Fruit fly (Drosophila melanogaster) whole organism, embryonic: ENCODE data around the gene siz.

ENCODE experiments used
- Awh ChIP-seq: fragments of 200-800 bp; sonication (Bioruptor generic); IDR thresholded peaks from 2 replicates; pipeline ENCODE4, ENCODE4 v1.3.6; 2022; ENCODE audit warnings: missing biosample characterization, missing genetic modification characterization
- BEAF-32 ChIP-seq: fragments of 200-800 bp; sonication (Bioruptor generic); optimal IDR thresholded peaks from 3 replicates; lab custom pipeline; 2017; ENCODE audit warnings: missing biosample characterization, missing genetic modification characterization, mild to moderate bottlenecking, moderate library complexity, missing genetic modification reagents
- C15 ChIP-seq: fragments of 200-800 bp; sonication (Bioruptor generic); IDR thresholded peaks from 3 replicates; pipeline ENCODE4 v1.3.6; 2022; ENCODE audit warnings: missing biosample characterization, missing genetic modification characterization
- CG10321 ChIP-seq: fragments of 200-800 bp; sonication (Bioruptor generic); IDR thresholded peaks from 2 replicates; pipeline ENCODE4 v1.3.6; 2022; ENCODE audit warnings: missing biosample characterization, missing genetic modification characterization
- CG13894 ChIP-seq: fragments of 200-800 bp; sonication (Bioruptor generic); optimal IDR thresholded peaks from 3 replicates; lab custom pipeline; 2018; ENCODE audit warnings: missing biosample characterization, mild to moderate bottlenecking, missing genetic modification characterization, moderate library complexity
- CG15479 ChIP-seq: fragments of 200-800 bp; sonication (Bioruptor generic); optimal IDR thresholded peaks from 3 replicates; lab custom pipeline; 2019; ENCODE audit warnings: missing biosample characterization, mild to moderate bottlenecking, missing genetic modification characterization, moderate library complexity
- CG17912 ChIP-seq: fragments of 200-800 bp; sonication (Bioruptor generic); optimal IDR thresholded peaks from 2 replicates; lab custom pipeline; 2018; ENCODE audit warnings: missing biosample characterization, mild to moderate bottlenecking, missing genetic modification characterization
- CG1832 ChIP-seq: fragments of 200-800 bp; sonication (Bioruptor generic); optimal IDR thresholded peaks from 2 replicates; lab custom pipeline; 2017; ENCODE audit warnings: missing biosample characterization, mild to moderate bottlenecking, missing genetic modification characterization, inconsistent platforms
- CG18476 ChIP-seq: fragments of 200-800 bp; sonication (Bioruptor generic); optimal IDR thresholded peaks from 2 replicates; lab custom pipeline; 2016; ENCODE audit warnings: missing biosample characterization, mild to moderate bottlenecking, missing genetic modification characterization
- CG2129 ChIP-seq: fragments of 200-800 bp; sonication (Bioruptor generic); IDR thresholded peaks from 2 replicates; pipeline ENCODE4 v1.3.6; 2022; ENCODE audit warnings: missing biosample characterization, missing genetic modification characterization; ENCODE audit not compliant: partially characterized antibody
- CG2712 ChIP-seq: fragments of 200-800 bp; optimal IDR thresholded peaks from 3 replicates; lab custom pipeline; 2019; ENCODE audit warnings: missing biosample characterization, mild to moderate bottlenecking, missing genetic modification characterization, moderate library complexity
- CG2875 ChIP-seq: fragments of 200-800 bp; sonication (Bioruptor generic); optimal IDR thresholded peaks from 2 replicates; lab custom pipeline; 2017; ENCODE audit warnings: missing biosample characterization, mild to moderate bottlenecking, missing genetic modification characterization, missing genetic modification reagents
- CG30403 ChIP-seq: fragments of 200-800 bp; sonication (Bioruptor generic); optimal IDR thresholded peaks from 3 replicates; lab custom pipeline; 2016; ENCODE audit warnings: missing biosample characterization, missing genetic modification characterization
- CG3065 ChIP-seq: fragments of 200-800 bp; sonication (Bioruptor generic); optimal IDR thresholded peaks from 2 replicates; lab custom pipeline; 2016; ENCODE audit warnings: missing biosample characterization, missing genetic modification characterization
- CG4328 ChIP-seq: fragments of 200-800 bp; sonication (Bioruptor generic); optimal IDR thresholded peaks from 3 replicates; lab custom pipeline; 2017; ENCODE audit warnings: missing biosample characterization, missing genetic modification reagents, missing genetic modification characterization
- CG4707 ChIP-seq: fragments of 200-800 bp; sonication (Bioruptor generic); optimal IDR thresholded peaks from 2 replicates; lab custom pipeline; 2018; ENCODE audit warnings: missing biosample characterization, mild to moderate bottlenecking, missing genetic modification characterization, moderate library complexity
- CG6791 ChIP-seq: fragments of 200-800 bp; sonication (Bioruptor generic); IDR thresholded peaks from 3 replicates; pipeline ENCODE4 v1.3.6; 2022; ENCODE audit warnings: missing biosample characterization, missing genetic modification characterization; ENCODE audit not compliant: partially characterized antibody
- CG7786 ChIP-seq: fragments of 200-800 bp; sonication (Bioruptor generic); optimal IDR thresholded peaks from 2 replicates; lab custom pipeline; 2016; ENCODE audit warnings: missing biosample characterization, missing genetic modification characterization
- CG7963 ChIP-seq: fragments of 200-800 bp; sonication (Bioruptor generic); IDR thresholded peaks from 3 replicates; pipeline ENCODE4 v1.3.6; 2022; ENCODE audit warnings: missing biosample characterization, missing genetic modification characterization; ENCODE audit not compliant: partially characterized antibody
- CG8290 ChIP-seq, 3 experiments: fragments of 200-800 bp; sonication (Bioruptor generic); optimal IDR thresholded peaks; 2 replicates each; lab custom pipeline; 2016 to 2019; ENCODE audit warnings: missing biosample characterization in 3 of 3, missing genetic modification characterization in 3 of 3, mild to moderate bottlenecking in 2 of 3, moderate library complexity in 1 of 3
- CG8924 ChIP-seq: fragments of 200-800 bp; optimal IDR thresholded peaks from 3 replicates; lab custom pipeline; 2019; ENCODE audit warnings: missing biosample characterization, mild to moderate bottlenecking, missing genetic modification characterization, moderate library complexity
- Dip2 ChIP-seq: fragments of 200-800 bp; sonication (Bioruptor generic); IDR thresholded peaks from 2 replicates; pipeline ENCODE4 v1.3.6; 2022; ENCODE audit warnings: missing biosample characterization, missing genetic modification characterization
- Jarid2 ChIP-seq: fragments of 200-800 bp; sonication (Bioruptor generic); optimal IDR thresholded peaks from 3 replicates; lab custom pipeline; 2017; ENCODE audit warnings: mild to moderate bottlenecking, missing biosample characterization, missing genetic modification reagents, missing genetic modification characterization
- Kr ChIP-seq: fragments of 200-800 bp; sonication (Bioruptor generic); optimal IDR thresholded peaks from 2 replicates; lab custom pipeline; 2017; ENCODE audit warnings: missing biosample characterization, mild to moderate bottlenecking, missing genetic modification characterization
- Lpt ChIP-seq: fragments of >200 bp; optimal IDR thresholded peaks from 2 replicates; lab custom pipeline; 2018; ENCODE audit warnings: missing biosample characterization, missing genetic modification characterization
- Neu2 ChIP-seq: fragments of 200-800 bp; sonication (Bioruptor generic); optimal IDR thresholded peaks from 3 replicates; lab custom pipeline; 2016; ENCODE audit warnings: missing biosample characterization, missing genetic modification characterization, borderline replicate concordance
- Tbp ChIP-seq: fragments of >200 bp; optimal IDR thresholded peaks from 2 replicates; lab custom pipeline; 2018; ENCODE audit warnings: missing biosample characterization, missing genetic modification characterization
- amos ChIP-seq: fragments of 200-800 bp; sonication (Bioruptor generic); IDR thresholded peaks from 2 replicates; pipeline ENCODE4 v1.3.6; 2022; ENCODE audit warnings: missing biosample characterization, missing genetic modification characterization; ENCODE audit not compliant: partially characterized antibody
- br ChIP-seq: fragments of >200 bp; optimal IDR thresholded peaks from 2 replicates; lab custom pipeline; 2017
- chinmo ChIP-seq: fragments of 200-800 bp; sonication (Bioruptor generic); IDR thresholded peaks from 4 replicates; pipeline ENCODE4 v1.3.6; 2022; ENCODE audit warnings: missing biosample characterization, missing genetic modification characterization; ENCODE audit not compliant: partially characterized antibody
- dmrt99B ChIP-seq: fragments of 200-800 bp; sonication (Bioruptor generic); optimal IDR thresholded peaks from 2 replicates; lab custom pipeline; 2018; ENCODE audit warnings: missing biosample characterization, mild to moderate bottlenecking, missing genetic modification characterization, moderate library complexity
- exex ChIP-seq: fragments of 200-800 bp; sonication (Bioruptor generic); optimal IDR thresholded peaks from 4 replicates; lab custom pipeline; 2018; ENCODE audit warnings: missing biosample characterization, mild to moderate bottlenecking, missing genetic modification characterization, moderate library complexity
- ftz-f1 ChIP-seq: fragments of 200-800 bp; sonication (Bioruptor generic); optimal IDR thresholded peaks from 2 replicates; lab custom pipeline; 2016; ENCODE audit warnings: missing biosample characterization, missing genetic modification characterization
- gce ChIP-seq: fragments of 200-800 bp; sonication (Bioruptor generic); IDR thresholded peaks from 3 replicates; pipeline ENCODE4 v1.3.6; 2022; ENCODE audit warnings: missing biosample characterization, missing genetic modification characterization
- gcm ChIP-seq: fragments of 200-800 bp; sonication (Bioruptor generic); optimal IDR thresholded peaks from 2 replicates; lab custom pipeline; 2019; ENCODE audit warnings: missing biosample characterization, mild to moderate bottlenecking, missing genetic modification characterization, moderate library complexity
- grn ChIP-seq: fragments of 200-800 bp; sonication (Bioruptor generic); optimal IDR thresholded peaks from 3 replicates; lab custom pipeline; 2017; ENCODE audit warnings: missing biosample characterization, missing genetic modification characterization
- kah ChIP-seq: fragments of 200-800 bp; sonication (Bioruptor generic); optimal IDR thresholded peaks from 2 replicates; lab custom pipeline; 2018; ENCODE audit warnings: missing biosample characterization, mild to moderate bottlenecking, missing genetic modification characterization
- kni ChIP-seq: fragments of 200-800 bp; sonication (Bioruptor generic); optimal IDR thresholded peaks from 3 replicates; lab custom pipeline; 2017; ENCODE audit warnings: mild to moderate bottlenecking, missing biosample characterization, missing genetic modification reagents, missing genetic modification characterization
- maf-S ChIP-seq: fragments of 200-800 bp; sonication (Bioruptor generic); optimal IDR thresholded peaks from 2 replicates; lab custom pipeline; 2016; ENCODE audit warnings: missing biosample characterization, missing genetic modification characterization
- mam ChIP-seq: fragments of 200-800 bp; sonication (Bioruptor generic); optimal IDR thresholded peaks from 3 replicates; lab custom pipeline; 2016; ENCODE audit warnings: missing biosample characterization, missing genetic modification characterization
- mirr ChIP-seq: fragments of 200-800 bp; sonication (Bioruptor generic); optimal IDR thresholded peaks from 3 replicates; lab custom pipeline; 2018; ENCODE audit warnings: missing biosample characterization, mild to moderate bottlenecking, missing genetic modification characterization
- run ChIP-seq: fragments of 200-800 bp; sonication (Bioruptor generic); optimal IDR thresholded peaks from 3 replicates; lab custom pipeline; 2018; ENCODE audit warnings: missing biosample characterization, mild to moderate bottlenecking, missing genetic modification characterization
- shn ChIP-seq: fragments of 200-800 bp; sonication (Bioruptor generic); optimal IDR thresholded peaks from 3 replicates; lab custom pipeline; 2016; ENCODE audit warnings: missing biosample characterization, missing genetic modification characterization
- sr ChIP-seq: fragments of 200-800 bp; sonication (Bioruptor generic); IDR thresholded peaks from 3 replicates; pipeline ENCODE4 v1.3.6; 2022; ENCODE audit warnings: missing biosample characterization, missing genetic modification characterization
- ssp ChIP-seq: fragments of 200-800 bp; sonication (Bioruptor generic); IDR thresholded peaks from 2 replicates; pipeline ENCODE4 v1.3.6; 2022; ENCODE audit warnings: missing biosample characterization, missing genetic modification characterization
- wek ChIP-seq: fragments of 200-800 bp; sonication (Bioruptor generic); optimal IDR thresholded peaks from 3 replicates; lab custom pipeline; 2018; ENCODE audit warnings: missing biosample characterization, mild to moderate bottlenecking, missing genetic modification characterization, moderate library complexity

The siz gene

dm6 chr3L:21067553-21068157 lies 33.3 kb downstream of the siz start (continued):
- TF ChIP-seq Neu2 (GFP tag; lab: Kevin White, UChicago) (no peak), gcm (GFP tag; lab: Kevin White, UChicago) (peak; percentile 1), wek (GFP tag; lab: Kevin White, UChicago) (peak; percentile 18), Lpt (peak; percentile 80), CG1832 (GFP tag; lab: Kevin White, UChicago) (peak; percentile 78), sr (GFP tag; lab: Robert Waterston, UW) (peak; percentile 69; the same call in 2 of the 3 replicates), CG8924 (peak; percentile 42), chinmo (GFP tag; lab: Robert Waterston, UW) (0 out of 4 replicates have a peak, but pooled peaks have one; percentile 75), ssp (no peak), Kr (GFP tag; lab: Kevin White, UChicago) (peak; percentile 84), ftz-f1 (GFP tag; lab: Kevin White, UChicago) (peak; percentile 17), C15 (GFP tag; lab: Robert Waterston, UW) (no peak), Jarid2 (GFP tag; lab: Kevin White, UChicago) (peak; percentile 15), kni (GFP tag; lab: Kevin White, UChicago) (peak; percentile 90), CG7963 (GFP tag; lab: Robert Waterston, UW) (0 out of 3 replicates have a peak, but pooled peaks have one; percentile 41), Awh (peak; percentile 65; the same call in 1 of the 2 replicates), Tbp (GFP tag; lab: Kevin White, UChicago) (no peak), CG15479 (GFP tag; lab: Kevin White, UChicago) (peak; percentile 98), CG6791 (GFP tag; lab: Robert Waterston, UW) (peak; percentile 64; the same call in 1 of the 3 replicates), CG2712 (tag; lab: Kevin White, UChicago) (peak; percentile 27), amos (0 out of 2 replicates have a peak, but pooled peaks have one; percentile 24), CG30403 (GFP tag; lab: Kevin White, UChicago) (no peak), mam (GFP tag; lab: Kevin White, UChicago) (no peak), CG2129 (no peak)

dm6 chr3L:21069453-21069852 lies 35.1 kb downstream of the siz start:
- TF ChIP-seq exex (tag; lab: Kevin White, UChicago), result peak; percentile 96
- peak; percentile 48 for TF ChIP-seq mirr (GFP tag; lab: Kevin White, UChicago)
- no peak for TF ChIP-seq CG4707 (GFP tag; lab: Kevin White, UChicago)
- TF ChIP-seq CG18476 (GFP tag; lab: Kevin White, UChicago), result no peak
- TF ChIP-seq grn, result peak; percentile 43
- TF ChIP-seq maf-S (GFP tag; lab: Kevin White, UChicago), result no peak
- TF ChIP-seq Dip2 (GFP tag; lab: Robert Waterston, UW), result no peak
- no peak for TF ChIP-seq gce (GFP tag; lab: Robert Waterston, UW)

- TF ChIP-seq CG10321 (GFP tag; lab: Robert Waterston, UW) (no peak), CG7786 (GFP tag; lab: Kevin White, UChicago) (no peak), dmrt99B (tag; lab: Kevin White, UChicago) (no peak), shn (GFP tag; lab: Kevin White, UChicago) (no peak), CG2875 (GFP tag; lab: Kevin White, UChicago) (no peak), CG17912 (GFP tag; lab: Kevin White, UChicago) (no peak), run (tag; lab: Kevin White, UChicago) (no peak), kah (no peak), CG13894 (tag; lab: Kevin White, UChicago) (no peak), br (lab: Kevin White, UChicago) (no peak), Lpt (no peak), BEAF-32 (no peak), CG3065 (GFP tag; lab: Kevin White, UChicago) (no peak), CG4328 (no peak), CG8290 (GFP tag; optimal IDR thresholded peaks at IDR 0.05; lab: Kevin White, UChicago) (no peak), CG8290 (tag; optimal IDR thresholded peaks at IDR 0.05; lab: Kevin White, UChicago) (no peak)
- TF ChIP-seq, all 482 proteins: peak for 0
Measured at dm6 chr3L:21070063-21070462, 35.7 kb downstream of the siz start.
